Worm (Caenorhabditis elegans) whole organism, L1 larva: ENCODE data around the gene wht-3.

Source experiments
- lsy-2 ChIP-seq, 2 experiments: fragments of 150-350 bp; optimal IDR thresholded peaks; 2 replicates each; lab custom pipeline; 2014; ENCODE audit warnings: missing biosample characterization in 2 of 2, missing genetic modification characterization in 2 of 2
- unc-62 ChIP-seq: fragments of 150-350 bp; optimal IDR thresholded peaks from 2 replicates; lab custom pipeline; 2014; ENCODE audit warnings: missing biosample characterization, missing genetic modification reagents, missing genetic modification characterization

DNA sequence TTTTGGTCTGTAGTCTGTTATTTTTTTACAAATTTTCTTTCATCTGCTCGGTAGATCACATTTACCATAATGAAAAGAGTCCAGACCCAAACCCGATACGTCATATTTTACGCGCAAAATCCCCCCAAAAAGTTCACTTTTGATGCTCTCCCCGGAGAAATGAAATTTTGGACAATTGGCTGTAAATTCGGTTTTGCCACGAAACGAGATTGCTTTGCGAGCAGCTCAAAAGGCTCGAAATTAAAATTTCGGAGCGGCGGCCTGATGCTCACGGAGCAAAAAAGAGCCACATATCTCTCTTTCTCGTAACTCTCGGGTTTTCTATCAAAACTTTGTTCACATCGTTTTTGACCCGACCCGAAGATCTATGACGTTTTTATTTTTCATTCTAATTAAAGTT, 28.1 kb downstream of the wht-3 start:
- no peak for TF ChIP-seq lsy-2 (tag; optimal IDR thresholded peaks at IDR 0.05; lab: Kevin White, UChicago)
- no peak for TF ChIP-seq unc-62
